Fruit fly (Drosophila melanogaster) whole organism, embryonic: Measurements from ENCODE around the gene shv.
A peak's percentile ranks its signal among the peaks of the same experiment; 100 is the strongest.

Source experiments
- CG10543 ChIP-seq: fragments of 200-800 bp; sonication (Bioruptor generic); optimal IDR thresholded peaks from 3 replicates; lab custom pipeline; 2017; ENCODE audit warnings: missing biosample characterization, mild to moderate bottlenecking, missing genetic modification characterization, moderate library complexity
- CG12071 ChIP-seq: fragments of 200-800 bp; sonication (Bioruptor generic); optimal IDR thresholded peaks from 3 replicates; lab custom pipeline; 2018; ENCODE audit warnings: missing biosample characterization, mild to moderate bottlenecking, missing genetic modification characterization
- CG12299 ChIP-seq: fragments of 200-800 bp; sonication (Bioruptor generic); optimal IDR thresholded peaks from 2 replicates; lab custom pipeline; 2018; ENCODE audit warnings: missing biosample characterization, mild to moderate bottlenecking, missing genetic modification characterization
- CG15269 ChIP-seq: fragments of 200-800 bp; sonication (Bioruptor generic); optimal IDR thresholded peaks from 2 replicates; lab custom pipeline; 2018; ENCODE audit warnings: missing biosample characterization, mild to moderate bottlenecking, missing genetic modification characterization, moderate library complexity
- CG15514 ChIP-seq: fragments of 200-800 bp; sonication (Bioruptor generic); optimal IDR thresholded peaks from 3 replicates; lab custom pipeline; 2017; ENCODE audit warnings: missing biosample characterization, missing genetic modification characterization, mild to moderate bottlenecking, moderate library complexity, missing genetic modification reagents
- CG2712 ChIP-seq: fragments of 200-800 bp; optimal IDR thresholded peaks from 3 replicates; lab custom pipeline; 2019; ENCODE audit warnings: missing biosample characterization, mild to moderate bottlenecking, missing genetic modification characterization, moderate library complexity
- CG2875 ChIP-seq: fragments of 200-800 bp; sonication (Bioruptor generic); optimal IDR thresholded peaks from 2 replicates; lab custom pipeline; 2017; ENCODE audit warnings: missing biosample characterization, mild to moderate bottlenecking, missing genetic modification characterization, missing genetic modification reagents
- CG31224 ChIP-seq: fragments of 200-800 bp; sonication (Bioruptor generic); IDR thresholded peaks from 2 replicates; pipeline ENCODE4 v1.3.6; 2022; ENCODE audit warnings: missing biosample characterization, missing genetic modification characterization
- CG31365 ChIP-seq: fragments of 200-800 bp; sonication (Bioruptor generic); optimal IDR thresholded peaks from 2 replicates; lab custom pipeline; 2018; ENCODE audit warnings: missing biosample characterization, mild to moderate bottlenecking, missing genetic modification characterization
- CG3163 ChIP-seq: fragments of 200-800 bp; sonication (Bioruptor generic); optimal IDR thresholded peaks from 3 replicates; lab custom pipeline; 2016; ENCODE audit warnings: missing biosample characterization, missing genetic modification characterization
- CG4820 ChIP-seq: fragments of 200-800 bp; sonication (Bioruptor generic); optimal IDR thresholded peaks from 3 replicates; lab custom pipeline; 2016; ENCODE audit warnings: missing biosample characterization, missing genetic modification characterization
- CG6254 ChIP-seq: fragments of 200-800 bp; sonication (Bioruptor generic); optimal IDR thresholded peaks from 3 replicates; lab custom pipeline; 2017; ENCODE audit warnings: mild to moderate bottlenecking, missing biosample characterization, missing genetic modification reagents, missing genetic modification characterization
- CG7745 ChIP-seq: fragments of 200-800 bp; sonication (Bioruptor generic); optimal IDR thresholded peaks from 2 replicates; lab custom pipeline; 2018; ENCODE audit warnings: missing biosample characterization, mild to moderate bottlenecking, missing genetic modification characterization, moderate library complexity
- CG8290 ChIP-seq, 3 experiments: fragments of 200-800 bp; sonication (Bioruptor generic); optimal IDR thresholded peaks; 2 replicates each; lab custom pipeline; 2016 to 2019; ENCODE audit warnings: missing biosample characterization in 3 of 3, missing genetic modification characterization in 3 of 3, mild to moderate bottlenecking in 2 of 3, moderate library complexity in 1 of 3
- CG9437 ChIP-seq: fragments of 200-800 bp; sonication (Bioruptor generic); optimal IDR thresholded peaks from 2 replicates; lab custom pipeline; 2018; ENCODE audit warnings: missing biosample characterization, mild to moderate bottlenecking, missing genetic modification characterization
- Dad ChIP-seq: fragments of 200-800 bp; sonication (Bioruptor generic); optimal IDR thresholded peaks from 3 replicates; lab custom pipeline; 2016; ENCODE audit warnings: missing biosample characterization, missing genetic modification characterization
- Dbx ChIP-seq: fragments of 200-800 bp; sonication (Bioruptor generic); IDR thresholded peaks from 3 replicates; pipeline ENCODE4 v1.3.6; 2022; ENCODE audit warnings: missing biosample characterization, missing genetic modification characterization
- Dip3 ChIP-seq: fragments of 200-800 bp; sonication (Bioruptor generic); optimal IDR thresholded peaks from 3 replicates; lab custom pipeline; 2016; ENCODE audit warnings: missing biosample characterization, missing genetic modification characterization
- E2f2 ChIP-seq: fragments of 200-800 bp; sonication (Bioruptor generic); IDR thresholded peaks from 2 replicates; pipeline ENCODE4 v1.3.6; 2022; ENCODE audit warnings: missing biosample characterization, missing genetic modification characterization
- HHEX ChIP-seq: fragments of 200-800 bp; sonication (Bioruptor generic); optimal IDR thresholded peaks from 3 replicates; lab custom pipeline; 2017; ENCODE audit warnings: missing biosample characterization, mild to moderate bottlenecking, missing genetic modification characterization, missing genetic modification reagents
- Hand ChIP-seq: fragments of 200-800 bp; sonication (Bioruptor generic); optimal IDR thresholded peaks from 2 replicates; lab custom pipeline; 2017; ENCODE audit warnings: mild to moderate bottlenecking, missing biosample characterization, missing genetic modification reagents, missing genetic modification characterization
- Hey ChIP-seq: fragments of 200-800 bp; sonication (Bioruptor generic); optimal IDR thresholded peaks from 3 replicates; lab custom pipeline; 2018; ENCODE audit warnings: missing biosample characterization, mild to moderate bottlenecking, missing genetic modification characterization
- HmgD ChIP-seq: fragments of 200-800 bp; sonication (Bioruptor generic); optimal IDR thresholded peaks from 3 replicates; lab custom pipeline; 2016; ENCODE audit warnings: missing biosample characterization, missing genetic modification characterization
- HmgZ ChIP-seq: fragments of 200-800 bp; sonication (Bioruptor generic); optimal IDR thresholded peaks from 2 replicates; lab custom pipeline; 2018; ENCODE audit warnings: missing biosample characterization, mild to moderate bottlenecking, missing genetic modification characterization
- Hmr ChIP-seq: fragments of 200-800 bp; sonication (Bioruptor generic); optimal IDR thresholded peaks from 3 replicates; lab custom pipeline; 2017; ENCODE audit warnings: mild to moderate bottlenecking, missing biosample characterization, missing genetic modification reagents, missing genetic modification characterization
- Lhr ChIP-seq: fragments of 200-800 bp; sonication (Bioruptor generic); optimal IDR thresholded peaks from 3 replicates; lab custom pipeline; 2017; ENCODE audit warnings: mild to moderate bottlenecking, missing biosample characterization, missing genetic modification reagents, missing genetic modification characterization
- MBD-R2 ChIP-seq: fragments of 200-800 bp; sonication (Bioruptor generic); IDR thresholded peaks from 2 replicates; pipeline ENCODE4 v1.3.6; 2022; ENCODE audit warnings: missing biosample characterization, missing genetic modification characterization
- Med ChIP-seq: fragments of 200-800 bp; sonication (Bioruptor generic); peaks from one replicate; lab custom pipeline; 2016; ENCODE audit warnings: missing biosample characterization, missing genetic modification characterization, mild to moderate bottlenecking, inconsistent platforms, moderate library complexity
- Scr ChIP-seq: fragments of 200-800 bp; sonication (Bioruptor generic); IDR thresholded peaks from 2 replicates; pipeline ENCODE4 v1.3.6; 2022; ENCODE audit warnings: missing biosample characterization, missing genetic modification characterization; ENCODE audit not compliant: partially characterized antibody
- abd-A ChIP-seq: fragments of 200-800 bp; sonication (Bioruptor generic); optimal IDR thresholded peaks from 3 replicates; lab custom pipeline; 2019; ENCODE audit warnings: missing biosample characterization, mild to moderate bottlenecking, missing genetic modification characterization, moderate library complexity
- ase ChIP-seq: fragments of 200-800 bp; sonication (Bioruptor generic); IDR thresholded peaks from 3 replicates; pipeline ENCODE4 v1.3.6; 2022; ENCODE audit warnings: missing biosample characterization, missing genetic modification characterization
- bcd ChIP-seq: fragments of 200-800 bp; sonication (Bioruptor generic); optimal IDR thresholded peaks from 2 replicates; lab custom pipeline; 2017; ENCODE audit warnings: missing biosample characterization, mild to moderate bottlenecking, missing genetic modification characterization
- bigmax ChIP-seq: fragments of 200-800 bp; sonication (Bioruptor generic); optimal IDR thresholded peaks from 2 replicates; lab custom pipeline; 2018; ENCODE audit warnings: missing biosample characterization, mild to moderate bottlenecking, missing genetic modification characterization
- chif ChIP-seq, 2 experiments: fragments of 200-800 bp; sonication (Bioruptor generic); optimal IDR thresholded peaks; 3 replicates each; lab custom pipeline; 2016; ENCODE audit warnings: missing biosample characterization in 2 of 2, missing genetic modification characterization in 2 of 2
- corto ChIP-seq: fragments of 200-800 bp; sonication (Bioruptor generic); optimal IDR thresholded peaks from 2 replicates; lab custom pipeline; 2016; ENCODE audit warnings: missing biosample characterization, mild to moderate bottlenecking, missing genetic modification characterization, moderate library complexity
- crc ChIP-seq: fragments of 200-800 bp; sonication (Bioruptor generic); optimal IDR thresholded peaks from 2 replicates; lab custom pipeline; 2016; ENCODE audit warnings: missing biosample characterization, missing genetic modification characterization
- disco-r ChIP-seq: fragments of 200-800 bp; sonication (Bioruptor generic); optimal IDR thresholded peaks from 2 replicates; lab custom pipeline; 2016; ENCODE audit warnings: missing biosample characterization, missing genetic modification characterization
- dm ChIP-seq: fragments of 200-800 bp; sonication (Bioruptor generic); optimal IDR thresholded peaks from 3 replicates; lab custom pipeline; 2016; ENCODE audit warnings: missing biosample characterization, missing genetic modification characterization
- ftz-f1 ChIP-seq: fragments of 200-800 bp; sonication (Bioruptor generic); optimal IDR thresholded peaks from 2 replicates; lab custom pipeline; 2016; ENCODE audit warnings: missing biosample characterization, missing genetic modification characterization
- gcm ChIP-seq: fragments of 200-800 bp; sonication (Bioruptor generic); optimal IDR thresholded peaks from 2 replicates; lab custom pipeline; 2019; ENCODE audit warnings: missing biosample characterization, mild to moderate bottlenecking, missing genetic modification characterization, moderate library complexity
- gsb-n ChIP-seq: fragments of 200-800 bp; sonication (Bioruptor generic); optimal IDR thresholded peaks from 3 replicates; lab custom pipeline; 2018; ENCODE audit warnings: missing biosample characterization, mild to moderate bottlenecking, missing genetic modification characterization
- lov ChIP-seq, 2 experiments: fragments of 200-800 bp in 1 of 2; fragments of >200 bp in 1 of 2; sonication (Bioruptor generic) in 1 of 2; IDR thresholded peaks in 1 of 2; optimal IDR thresholded peaks in 1 of 2; 2 replicates in 1 of 2; 3 replicates in 1 of 2; pipeline versions ENCODE4 v1.3.6 to Lab custom; 2017 to 2022; ENCODE audit warnings: missing biosample characterization in 1 of 2, missing genetic modification characterization in 1 of 2
- mirr ChIP-seq: fragments of 200-800 bp; sonication (Bioruptor generic); optimal IDR thresholded peaks from 3 replicates; lab custom pipeline; 2018; ENCODE audit warnings: missing biosample characterization, mild to moderate bottlenecking, missing genetic modification characterization
- scrt ChIP-seq: fragments of 200-800 bp; sonication (Bioruptor generic); optimal IDR thresholded peaks from 2 replicates; lab custom pipeline; 2018; ENCODE audit warnings: missing biosample characterization, mild to moderate bottlenecking, missing genetic modification characterization, moderate library complexity
- sd ChIP-seq: fragments of 200-800 bp; sonication (Bioruptor generic); optimal IDR thresholded peaks from 3 replicates; lab custom pipeline; 2018; ENCODE audit warnings: missing biosample characterization, mild to moderate bottlenecking, missing genetic modification characterization, moderate library complexity
- sqz ChIP-seq: fragments of 200-800 bp; sonication (Bioruptor generic); optimal IDR thresholded peaks from 3 replicates; lab custom pipeline; 2018; ENCODE audit warnings: missing biosample characterization, mild to moderate bottlenecking, missing genetic modification characterization
- tna ChIP-seq: fragments of 200-800 bp; sonication (Bioruptor generic); IDR thresholded peaks from 2 replicates; pipeline ENCODE4 v1.3.6; 2022; ENCODE audit warnings: missing biosample characterization, missing genetic modification characterization; ENCODE audit not compliant: partially characterized antibody

shv gene

DNA sequence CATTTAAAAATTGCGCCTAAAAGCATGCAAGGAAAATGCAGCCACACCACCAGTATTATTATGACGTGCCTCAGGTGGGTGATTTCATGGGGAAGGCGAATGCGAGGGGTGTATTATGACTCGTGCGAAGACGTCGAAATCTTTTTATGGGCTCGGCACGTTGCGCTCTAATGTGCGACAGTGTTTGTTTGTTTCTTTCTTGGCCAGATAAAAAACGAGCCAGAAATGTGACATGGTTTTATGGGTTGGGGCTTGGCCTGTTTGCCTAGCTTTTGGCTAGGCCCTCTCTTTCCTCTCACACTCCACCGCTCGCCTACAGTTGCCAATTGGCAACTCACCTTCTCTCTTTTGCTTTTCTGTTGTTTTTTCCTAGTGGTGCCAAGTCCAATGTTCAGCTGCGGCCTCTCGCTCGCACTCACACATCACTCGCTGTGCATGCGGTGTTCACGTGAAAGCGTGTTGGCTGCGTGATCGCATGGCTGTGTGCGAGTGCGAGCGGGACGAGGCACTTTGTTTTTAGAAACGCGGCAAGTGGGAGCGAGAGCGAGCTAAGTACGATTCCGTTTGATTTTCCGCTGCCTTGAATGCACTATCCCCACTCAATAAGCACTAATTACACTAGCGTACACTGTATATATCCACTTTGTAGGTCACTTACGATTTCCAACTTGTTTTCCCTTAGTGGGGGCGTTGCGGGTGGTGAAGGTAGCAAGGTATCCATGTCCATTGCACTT lies 26.0 kb downstream of the shv start (continued):
- TF ChIP-seq Scr (GFP tag; lab: Robert Waterston, UW) (no peak), E2f2 (GFP tag; lab: Robert Waterston, UW) (no peak), scrt (GFP tag; lab: Kevin White, UChicago) (peak; percentile 78), CG9437 (GFP tag; lab: Kevin White, UChicago) (no peak), CG31365 (tag; lab: Kevin White, UChicago) (peak; percentile 56), CG7745 (tag; lab: Kevin White, UChicago) (no peak), sd (peak; percentile 85), Dip3 (GFP tag; lab: Kevin White, UChicago) (peak; percentile 3), tna (no peak), Hey (tag; lab: Kevin White, UChicago) (peak; percentile 67), abd-A (tag; lab: Kevin White, UChicago) (peak; percentile 96), HmgD (GFP tag; lab: Kevin White, UChicago) (peak; percentile 53), CG15514 (GFP tag; lab: Kevin White, UChicago) (peak; percentile 62), CG6254 (GFP tag; lab: Kevin White, UChicago) (peak; percentile 87), disco-r (GFP tag; lab: Kevin White, UChicago) (no peak), sqz (GFP tag; lab: Kevin White, UChicago) (peak; percentile 66), CG2875 (GFP tag; lab: Kevin White, UChicago) (peak; percentile 22), lov (optimal IDR thresholded peaks at IDR 0.05; lab: Kevin White, UChicago) (no peak), lov (GFP tag; IDR thresholded peaks at IDR 0.05; lab: Robert Waterston, UW) (no peak), HmgZ (tag; lab: Kevin White, UChicago) (peak; percentile 77), Dbx (GFP tag; lab: Robert Waterston, UW) (no peak), mirr (GFP tag; lab: Kevin White, UChicago) (peak; percentile 94), chif (GFP tag; optimal IDR thresholded peaks at IDR 0.05; lab: Kevin White, UChicago) (no peak), HHEX (GFP tag; lab: Kevin White, UChicago) (peak; percentile 68), CG15269 (tag; lab: Kevin White, UChicago) (peak; percentile 66), CG4820 (GFP tag; lab: Kevin White, UChicago) (no peak), MBD-R2 (GFP tag; lab: Robert Waterston, UW) (no peak), ftz-f1 (GFP tag; lab: Kevin White, UChicago) (peak; percentile 79), CG31224 (GFP tag; lab: Robert Waterston, UW) (no peak), ase (GFP tag; lab: Robert Waterston, UW) (no peak), CG10543 (GFP tag; lab: Kevin White, UChicago) (peak; percentile 96), CG3163 (GFP tag; lab: Kevin White, UChicago) (peak; percentile 47), crc (GFP tag; lab: Kevin White, UChicago) (no peak), corto (GFP tag; lab: Kevin White, UChicago) (peak; percentile 9), gcm (peak; percentile 40), CG8290 (GFP tag; optimal IDR thresholded peaks at IDR 0.05; lab: Kevin White, UChicago) (peak; percentile 41), CG8290 (tag; optimal IDR thresholded peaks at IDR 0.05; lab: Kevin White, UChicago) (peak; percentile 47 to 95), Hmr (GFP tag; lab: Kevin White, UChicago) (peak; percentile 61), Lhr (GFP tag; lab: Kevin White, UChicago) (no peak), gsb-n (tag; lab: Kevin White, UChicago) (no peak), Hand (peak; percentile 39), Med (GFP tag; lab: Kevin White, UChicago) (peak; percentile 91), Dad (GFP tag; lab: Kevin White, UChicago) (peak; percentile 42), CG2712 (tag; lab: Kevin White, UChicago) (peak; percentile 11), bigmax (GFP tag; lab: Kevin White, UChicago) (no peak), CG12071 (GFP tag; lab: Kevin White, UChicago) (peak; percentile 38), CG12299 (tag; lab: Kevin White, UChicago) (no peak), bcd (peak; percentile 23), dm (peak; percentile 77)
